Fruit fly (Drosophila melanogaster): Measurements from ENCODE around the gene Mcm3.
A peak's percentile ranks its signal among the peaks of the same experiment; 100 is the strongest.

Gene Mcm3

dm6 chrX:5322459-5322883 lies 1.2 kb upstream of the Mcm3 start, which contains the start of gene Rnp4F (continued):
- no peak for TF ChIP-seq lbe (GFP tag; optimal IDR thresholded peaks at IDR 0.05)
- TF ChIP-seq tio (GFP tag; optimal IDR thresholded peaks at IDR 0.05) = no peak
- peak; percentile 79 for TF ChIP-seq ind (GFP tag; optimal IDR thresholded peaks at IDR 0.05)
- no peak for TF ChIP-seq CG7556 (GFP tag; optimal IDR thresholded peaks at IDR 0.05)
- TF ChIP-seq Hmx (GFP tag; optimal IDR thresholded peaks at IDR 0.05) = no peak
- TF ChIP-seq run (tag; optimal IDR thresholded peaks at IDR 0.05) = no peak
- TF ChIP-seq B-H2 (GFP tag; optimal IDR thresholded peaks at IDR 0.05) = peak; percentile 9
- no peak for TF ChIP-seq CG15479 (GFP tag; optimal IDR thresholded peaks at IDR 0.05)
- peak; percentile 44 for TF ChIP-seq CG12744 (GFP tag; optimal IDR thresholded peaks at IDR 0.05)
- no peak for TF ChIP-seq Lpt (GFP tag; optimal IDR thresholded peaks at IDR 0.05)
- TF ChIP-seq CG1602 (GFP tag; optimal IDR thresholded peaks at IDR 0.05) = peak; percentile 62
- TF ChIP-seq CG8089 (GFP tag; optimal IDR thresholded peaks at IDR 0.05) = peak; percentile 58
- TF ChIP-seq MESR4 (GFP tag; optimal IDR thresholded peaks at IDR 0.05) = peak; percentile 24
- no peak for TF ChIP-seq CG17612 (GFP tag; IDR thresholded peaks at IDR 0.05)
- TF ChIP-seq CG10274 (GFP tag; optimal IDR thresholded peaks at IDR 0.05) = peak; percentile 10
- TF ChIP-seq pita (GFP tag; optimal IDR thresholded peaks at IDR 0.05) = no peak
- no peak for TF ChIP-seq chinmo (GFP tag; IDR thresholded peaks at IDR 0.05; ENCODE audit: partially characterized antibody)
- TF ChIP-seq Rfx (GFP tag; IDR thresholded peaks at IDR 0.05) = peak; percentile 83
- TF ChIP-seq CG12104 (GFP tag; optimal IDR thresholded peaks at IDR 0.05) = peak; percentile 49
- TF ChIP-seq ham (GFP tag; IDR thresholded peaks at IDR 0.05) = peak; percentile 28; the same call in 1 of the 2 replicates
- peak; percentile 88 for TF ChIP-seq Opbp (GFP tag; IDR thresholded peaks at IDR 0.05; ENCODE audit: partially characterized antibody)
- peak; percentile 79 for TF ChIP-seq fu2 (GFP tag; optimal IDR thresholded peaks at IDR 0.05)
- TF ChIP-seq CG11504 (tag; optimal IDR thresholded peaks at IDR 0.05) = no peak
- TF ChIP-seq slbo (GFP tag; IDR thresholded peaks at IDR 0.05) = peak; percentile 86
- TF ChIP-seq so (GFP tag; IDR thresholded peaks at IDR 0.05) = peak; percentile 36; the same call in 1 of the 3 replicates
- no peak for TF ChIP-seq kni (GFP tag; optimal IDR thresholded peaks at IDR 0.05)
- peak; percentile 37; the same call in 1 of the 3 replicates for TF ChIP-seq CG11093 (GFP tag; IDR thresholded peaks at IDR 0.05)
- TF ChIP-seq usp (GFP tag; optimal IDR thresholded peaks at IDR 0.05) = no peak
- TF ChIP-seq fru (optimal IDR thresholded peaks at IDR 0.05) = no peak
- peak; percentile 72 for TF ChIP-seq CG4617 (GFP tag; optimal IDR thresholded peaks at IDR 0.05; ENCODE audit: borderline replicate concordance)
- TF ChIP-seq stwl (tag; optimal IDR thresholded peaks at IDR 0.05) = peak; percentile 37
- TF ChIP-seq CG1792 (GFP tag; optimal IDR thresholded peaks at IDR 0.05) = peak; percentile 45
- no peak for TF ChIP-seq CG7271 (tag; optimal IDR thresholded peaks at IDR 0.05)
- TF ChIP-seq CG10979 (tag; optimal IDR thresholded peaks at IDR 0.05) = no peak
- peak; percentile 64 for TF ChIP-seq NfI (GFP tag; optimal IDR thresholded peaks at IDR 0.05)
- TF ChIP-seq CG18262 (tag; optimal IDR thresholded peaks at IDR 0.05) = no peak
- TF ChIP-seq CG10431 (GFP tag; optimal IDR thresholded peaks at IDR 0.05) = no peak
- peak; percentile 43 for TF ChIP-seq ewg (GFP tag; optimal IDR thresholded peaks at IDR 0.05)
- peak; percentile 80 for TF ChIP-seq bbx (GFP tag; IDR thresholded peaks at IDR 0.05; ENCODE audit: partially characterized antibody)
- no peak for TF ChIP-seq z (GFP tag; IDR thresholded peaks at IDR 0.05)
- peak; percentile 51 for TF ChIP-seq Atf6 (GFP tag; IDR thresholded peaks at IDR 0.05)
- TF ChIP-seq CG13624 (GFP tag; optimal IDR thresholded peaks at IDR 0.05) = peak; percentile 78
- peak; percentile 48 for TF ChIP-seq CG16815 (GFP tag; optimal IDR thresholded peaks at IDR 0.05)
- TF ChIP-seq rib (GFP tag; IDR thresholded peaks at IDR 0.05) = peak; percentile 92
- TF ChIP-seq CG32532 (GFP tag; IDR thresholded peaks at IDR 0.05) = peak; percentile 72
- TF ChIP-seq grau (tag; optimal IDR thresholded peaks at IDR 0.05) = peak; percentile 97
- peak; percentile 66 for TF ChIP-seq CG3995 (GFP tag; optimal IDR thresholded peaks at IDR 0.05)
- no peak for TF ChIP-seq CG2875 (GFP tag; optimal IDR thresholded peaks at IDR 0.05)
- TF ChIP-seq NFAT (GFP tag; IDR thresholded peaks at IDR 0.05) = peak; percentile 83
- TF ChIP-seq CG10147 (GFP tag; optimal IDR thresholded peaks at IDR 0.05) = peak; percentile 18
- TF ChIP-seq CG6689 (GFP tag; IDR thresholded peaks at IDR 0.05) = peak; percentile 64
- no peak for TF ChIP-seq dimm (GFP tag; IDR thresholded peaks at IDR 0.05)
